Worm (Caenorhabditis elegans): ENCODE data around the gene F47D2.11.
"Not testable (repeated sequence)": the region's sequence is repeated elsewhere in the genome, so short reads cannot be mapped to it uniquely, and the experiment has no call there.

The F47D2.11 gene

DNA sequence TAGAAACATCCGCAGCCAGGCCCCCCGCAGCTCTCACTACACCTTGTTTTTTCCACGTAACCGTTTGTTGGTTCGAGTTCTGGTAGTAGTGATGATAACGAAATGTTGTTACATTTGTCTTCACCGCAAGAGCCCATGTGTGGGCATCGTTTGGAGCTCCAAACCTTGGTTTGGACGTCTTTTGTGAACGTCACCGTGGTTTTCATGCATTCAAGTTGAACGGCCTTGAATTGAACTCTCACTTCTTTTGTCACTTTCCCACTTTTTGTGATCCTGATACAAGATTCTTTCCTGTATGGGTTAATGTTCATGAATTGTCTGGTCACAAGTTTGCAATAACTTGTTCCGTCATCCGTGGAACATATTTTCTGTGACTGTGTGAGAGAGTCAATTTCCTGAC lies 8.0 kb upstream of the F47D2.11 start:
- TF ChIP-seq rnt-1 (tag; optimal IDR thresholded peaks at IDR 0.05) (no peak), nhr-237 (tag; optimal IDR thresholded peaks at IDR 0.05) (no peak), zag-1 (tag; optimal IDR thresholded peaks at IDR 0.05) (no peak), ceh-63 (GFP tag; optimal IDR thresholded peaks at IDR 0.05) (no peak), Y116A8C.19 (tag; optimal IDR thresholded peaks at IDR 0.05; ENCODE audit: borderline replicate concordance) (no peak), fkh-4 (tag; optimal IDR thresholded peaks at IDR 0.05; ENCODE audit: borderline replicate concordance) (no peak), hlh-4 (tag; optimal IDR thresholded peaks at IDR 0.05) (no peak), unc-98 (GFP tag; IDR thresholded peaks at IDR 0.05) (no peak), lin-39 (tag; optimal IDR thresholded peaks at IDR 0.05) (no peak), irx-1 (tag; optimal IDR thresholded peaks at IDR 0.05) (no peak), mab-9 (GFP tag; IDR thresholded peaks at IDR 0.05) (no peak), nhr-47 (tag; optimal IDR thresholded peaks at IDR 0.05) (no peak), mep-1 (tag; optimal IDR thresholded peaks at IDR 0.05) (no peak), blmp-1 (tag; optimal IDR thresholded peaks at IDR 0.05) (no peak), ama-1 (optimal IDR thresholded peaks at IDR 0.05) (no peak), elt-2 (tag; optimal IDR thresholded peaks at IDR 0.05) (no peak)

DNA sequence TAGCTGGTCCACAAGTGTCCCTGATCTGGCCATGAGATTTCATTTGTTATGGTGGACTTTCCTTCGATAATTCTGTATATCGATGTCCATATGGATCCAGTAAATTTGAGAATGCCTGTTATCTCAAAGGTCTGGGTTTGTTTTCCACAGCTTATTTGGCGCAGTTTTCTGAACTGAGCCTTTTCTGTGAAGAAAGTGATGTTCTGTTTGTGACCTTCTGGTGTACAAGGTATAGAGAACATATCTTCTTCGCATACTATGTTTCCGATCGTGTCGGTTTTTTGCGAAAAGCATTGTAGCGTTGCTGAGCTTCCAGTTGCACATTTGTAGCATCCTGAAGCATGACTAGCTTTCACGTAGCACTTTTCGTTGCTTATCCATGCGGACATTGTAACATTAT lies 7.0 kb upstream of the F47D2.11 start:
- TF ChIP-seq sox-4 (tag; optimal IDR thresholded peaks at IDR 0.05), result no peak

DNA sequence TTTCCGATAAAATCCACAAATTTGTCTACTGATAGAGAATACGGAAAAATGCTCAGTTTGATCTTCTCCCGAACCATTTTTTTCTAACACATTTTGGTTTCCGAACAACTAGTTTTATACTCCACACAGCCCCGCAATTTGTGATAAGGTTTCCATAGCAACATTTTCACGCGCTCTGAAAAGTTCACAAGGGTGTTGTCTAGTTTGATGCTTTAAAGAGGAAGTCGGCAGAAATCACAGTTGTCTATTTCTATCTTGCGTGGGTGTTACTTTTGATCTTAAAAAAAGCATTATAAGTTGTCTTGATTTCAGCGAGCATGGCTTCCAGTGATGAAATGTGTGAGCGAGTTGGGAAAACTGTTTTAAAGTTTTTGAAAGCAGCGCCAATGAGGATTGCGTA lies 3.9 kb upstream of the F47D2.11 start, which contains the start of gene ZC132.3:
TSS of gene ZC132.3 (minus strand) at position 101 of the 400 bp plus-strand sequence.
- TF ChIP-seq hlh-17 (GFP tag; optimal IDR thresholded peaks at IDR 0.05; ENCODE audit: borderline replicate concordance) (no peak), nhr-47 (tag; optimal IDR thresholded peaks at IDR 0.05) (no peak), lin-14 (GFP tag; optimal IDR thresholded peaks at IDR 0.05) (no peak), sptf-1 (tag; optimal IDR thresholded peaks at IDR 0.05) (no peak), mab-9 (GFP tag; IDR thresholded peaks at IDR 0.05) (no peak), irx-1 (tag; optimal IDR thresholded peaks at IDR 0.05) (no peak), nhr-19 (GFP tag; conservative IDR thresholded peaks at IDR 0.05) (no peak), tlp-1 (tag; optimal IDR thresholded peaks at IDR 0.05) (no peak), lin-15B (tag; optimal IDR thresholded peaks at IDR 0.05) (no peak), pqm-1 (tag; optimal IDR thresholded peaks at IDR 0.05) (no peak), ama-1 (optimal IDR thresholded peaks at IDR 0.05) (no peak), Y116A8C.19 (tag; optimal IDR thresholded peaks at IDR 0.05; ENCODE audit: borderline replicate concordance) (no peak), ets-5 (GFP tag; IDR thresholded peaks at IDR 0.05) (no peak), unc-62 (GFP tag; optimal IDR thresholded peaks at IDR 0.05) (no peak), fkh-4 (tag; optimal IDR thresholded peaks at IDR 0.05; ENCODE audit: borderline replicate concordance) (no peak)

DNA sequence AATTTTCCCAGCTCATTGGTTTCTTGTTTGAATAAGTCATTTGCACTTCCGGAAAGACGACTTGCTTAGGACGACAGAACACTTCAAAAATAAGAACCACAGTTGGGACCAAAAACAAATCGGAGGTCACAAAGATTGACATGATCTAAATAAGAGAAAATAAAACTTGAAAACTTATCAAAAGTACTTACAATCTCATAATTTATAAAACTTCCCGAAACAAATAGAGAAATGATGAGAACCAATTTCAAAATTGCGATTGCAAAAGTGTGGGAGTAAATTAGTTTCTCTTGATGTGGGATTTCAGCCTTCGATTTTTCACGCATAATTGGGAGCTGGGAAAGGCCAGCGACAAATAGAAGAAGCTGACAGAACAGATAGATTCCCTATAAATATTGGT lies 2.8 kb upstream of the F47D2.11 start, which contains the start of gene ZC132.11:
TSS of gene ZC132.11 (minus strand) at position 101 of the 400 bp plus-strand sequence.
- TF ChIP-seq lin-15B (tag; optimal IDR thresholded peaks at IDR 0.05) (no peak), ztf-4 (tag; optimal IDR thresholded peaks at IDR 0.05) (no peak), sup-37 (GFP tag; optimal IDR thresholded peaks at IDR 0.05) (no peak), tlp-1 (tag; optimal IDR thresholded peaks at IDR 0.05) (no peak), snu-23 (GFP tag; optimal IDR thresholded peaks at IDR 0.05) (no peak), ama-1 (optimal IDR thresholded peaks at IDR 0.05) (no peak), skn-1 (tag; optimal IDR thresholded peaks at IDR 0.05) (no peak), Y116A8C.19 (tag; optimal IDR thresholded peaks at IDR 0.05; ENCODE audit: borderline replicate concordance) (no peak), snpc-4 (tag; optimal IDR thresholded peaks at IDR 0.05) (no peak), hpl-2 (GFP tag; optimal IDR thresholded peaks at IDR 0.05) (no peak), sptf-1 (tag; optimal IDR thresholded peaks at IDR 0.05) (no peak)

DNA sequence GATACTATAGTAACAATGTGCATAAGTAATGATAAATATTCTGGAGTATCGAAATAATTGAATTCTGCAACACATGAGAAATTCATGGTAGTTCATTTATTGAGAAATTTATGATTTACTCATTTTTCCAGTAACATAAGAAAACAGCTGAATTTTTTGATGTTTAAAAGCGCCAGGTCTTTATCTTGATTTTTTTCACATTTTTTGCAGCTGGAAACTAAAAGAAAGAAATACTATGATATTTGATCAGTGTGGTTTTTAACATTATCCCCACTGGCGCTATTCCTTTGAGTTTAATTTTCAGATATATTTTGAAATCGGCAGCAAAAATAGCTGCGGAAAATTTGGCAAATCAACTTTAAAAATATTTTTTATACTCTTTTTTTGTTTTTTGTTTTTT lies 2.4 kb downstream of the F47D2.11 start, which contains the start of gene srh-194:
TSS of gene srh-194 (minus strand) at position 101 of the 400 bp plus-strand sequence.
- TF ChIP-seq nhr-85 (tag), result peak; percentile 6

DNA sequence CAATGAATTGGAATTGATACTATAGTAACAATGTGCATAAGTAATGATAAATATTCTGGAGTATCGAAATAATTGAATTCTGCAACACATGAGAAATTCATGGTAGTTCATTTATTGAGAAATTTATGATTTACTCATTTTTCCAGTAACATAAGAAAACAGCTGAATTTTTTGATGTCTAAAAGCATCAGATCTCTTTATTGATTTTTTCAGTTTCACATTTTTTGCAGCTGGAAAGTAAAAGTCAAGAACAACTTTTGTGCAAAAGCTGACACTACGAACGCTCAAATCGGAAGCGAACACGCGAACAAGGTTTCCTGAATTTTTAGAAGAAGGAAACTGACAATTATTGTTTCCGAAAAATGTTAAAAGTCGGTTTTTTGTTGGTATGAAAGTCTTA lies 5.7 kb downstream of the F47D2.11 start, which contains the start of gene srh-193:
TSS of gene srh-193 (minus strand) at position 101 of the 400 bp plus-strand sequence.
- TF ChIP-seq efl-1 (optimal IDR thresholded peaks at IDR 0.05), result not testable (repeated sequence)
- peak in 1 of 2 experiments; percentile 71 for TF ChIP-seq efl-1 (GFP tag; optimal IDR thresholded peaks at IDR 0.05 in 1 of 2)
